Fruit fly (Drosophila melanogaster) Kc167 (cell line): ENCODE results near the gene fend.

ENCODE experiments used
- Myc ChIP-seq: fragments of >200 bp; optimal IDR thresholded peaks from 2 replicates; lab custom pipeline; 2017; ENCODE audit warnings: missing external identifiers
- Sin3A ChIP-seq: fragments of >200 bp; optimal IDR thresholded peaks from 2 replicates; lab custom pipeline; 2018; ENCODE audit warnings: missing external identifiers
- h ChIP-seq: fragments of >200 bp; optimal IDR thresholded peaks from 3 replicates; lab custom pipeline; 2018; ENCODE audit warnings: missing external identifiers
- insv ChIP-seq: fragments of >200 bp; optimal IDR thresholded peaks from 3 replicates; lab custom pipeline; 2018; ENCODE audit warnings: missing external identifiers
- psq ChIP-seq: fragments of >200 bp; optimal IDR thresholded peaks from 2 replicates; lab custom pipeline; 2017; ENCODE audit warnings: missing external identifiers
- ttk ChIP-seq: sonication (Bioruptor generic); optimal IDR thresholded peaks from 2 replicates; lab custom pipeline; 2017; ENCODE audit warnings: missing external identifiers

DNA sequence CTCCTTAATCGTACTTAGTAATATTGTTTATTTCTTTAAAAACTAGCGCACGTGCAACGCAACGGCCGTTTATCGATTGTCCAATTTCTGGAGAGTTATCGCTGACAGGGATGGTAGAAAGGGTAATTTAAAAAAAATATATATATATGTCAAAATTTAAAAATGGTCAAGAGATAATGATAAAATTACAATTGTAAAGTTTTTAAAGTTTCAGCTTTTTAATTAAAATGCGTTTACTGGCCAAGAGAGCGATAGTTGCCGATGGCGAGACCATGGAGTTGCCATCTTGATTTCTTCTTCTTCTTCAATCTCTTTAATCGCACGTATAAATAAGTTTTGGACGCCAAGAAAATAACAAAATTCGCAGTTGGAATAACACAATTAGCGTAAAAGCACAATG lies 53.9 kb downstream of the fend start, which contains the start of the genes CG7246 and HP1b:
- TF ChIP-seq psq (lab: Kevin White, UChicago) = no peak
- no peak for TF ChIP-seq h (lab: Kevin White, UChicago)
- no peak for TF ChIP-seq Sin3A (lab: Kevin White, UChicago)
- no peak for TF ChIP-seq ttk
- TF ChIP-seq insv (lab: Kevin White, UChicago) = no peak
- TF ChIP-seq Myc (lab: Kevin White, UChicago) = no peak
